Fruit fly (Drosophila melanogaster) whole organism, adult: ENCODE results near the gene Ada1-2.

Experiments
- CG11617 ChIP-seq: fragments of 200-800 bp; sonication (Bioruptor generic); optimal IDR thresholded peaks from 2 replicates; lab custom pipeline; 2017; ENCODE audit warnings: mild to moderate bottlenecking, missing biosample characterization, missing genetic modification reagents, missing genetic modification characterization
- CG12768 ChIP-seq: fragments of 200-800 bp; sonication (Bioruptor generic); optimal IDR thresholded peaks from 2 replicates; lab custom pipeline; 2017; ENCODE audit warnings: missing biosample characterization, missing genetic modification characterization, mild to moderate bottlenecking, moderate library complexity, missing genetic modification reagents
- CG14711 ChIP-seq: fragments of 200-800 bp; sonication (Bioruptor generic); optimal IDR thresholded peaks from 2 replicates; lab custom pipeline; 2018; ENCODE audit warnings: missing biosample characterization, mild to moderate bottlenecking, missing genetic modification characterization, moderate library complexity
- CG1620 ChIP-seq: fragments of 200-800 bp; sonication (Bioruptor generic); optimal IDR thresholded peaks from 2 replicates; lab custom pipeline; 2016; ENCODE audit warnings: missing biosample characterization, missing genetic modification characterization
- CG33017 ChIP-seq: fragments of 200-800 bp; sonication (Bioruptor generic); optimal IDR thresholded peaks from 2 replicates; lab custom pipeline; 2018; ENCODE audit warnings: missing biosample characterization, mild to moderate bottlenecking, missing genetic modification characterization, moderate library complexity
- CG5204 ChIP-seq: fragments of 200-800 bp; sonication (Bioruptor generic); optimal IDR thresholded peaks from 2 replicates; lab custom pipeline; 2016; ENCODE audit warnings: missing biosample characterization, missing genetic modification characterization
- CG7045 ChIP-seq: fragments of 200-800 bp; sonication (Bioruptor generic); optimal IDR thresholded peaks from 2 replicates; lab custom pipeline; 2017; ENCODE audit warnings: missing biosample characterization, mild to moderate bottlenecking, missing genetic modification characterization
- CG7101 ChIP-seq: fragments of 200-800 bp; sonication (Bioruptor generic); optimal IDR thresholded peaks from 2 replicates; lab custom pipeline; 2018; ENCODE audit warnings: missing biosample characterization, mild to moderate bottlenecking, missing genetic modification characterization, moderate library complexity
- Clk ChIP-seq: fragments of 200-800 bp; sonication (Bioruptor generic); optimal IDR thresholded peaks from 2 replicates; lab custom pipeline; 2017; ENCODE audit warnings: missing biosample characterization, missing genetic modification characterization
- Crg-1 ChIP-seq: fragments of 200-800 bp; sonication (Bioruptor generic); optimal IDR thresholded peaks from 2 replicates; lab custom pipeline; 2016; ENCODE audit warnings: missing biosample characterization, missing genetic modification characterization
- Hr96 ChIP-seq: fragments of 200-800 bp; sonication (Bioruptor generic); optimal IDR thresholded peaks from 2 replicates; lab custom pipeline; 2016; ENCODE audit warnings: missing biosample characterization, missing genetic modification characterization
- Mnt ChIP-seq: fragments of 200-800 bp; sonication (Bioruptor generic); optimal IDR thresholded peaks from 2 replicates; lab custom pipeline; 2016; ENCODE audit warnings: missing biosample characterization, mild to moderate bottlenecking, missing genetic modification characterization
- bab1 ChIP-seq: fragments of 200-800 bp; sonication (Bioruptor generic); optimal IDR thresholded peaks from 3 replicates; lab custom pipeline; 2019; ENCODE audit warnings: missing biosample characterization, mild to moderate bottlenecking, missing genetic modification characterization, moderate library complexity
- cic ChIP-seq: fragments of 200-800 bp; sonication (Bioruptor generic); optimal IDR thresholded peaks from 2 replicates; lab custom pipeline; 2017; ENCODE audit warnings: missing biosample characterization, mild to moderate bottlenecking, missing genetic modification characterization, moderate library complexity
- cnc ChIP-seq, 2 experiments: fragments of >200 bp; optimal IDR thresholded peaks; 2 replicates each; lab custom pipeline; 2017
- kay ChIP-seq: fragments of 200-800 bp; sonication (Bioruptor generic); peaks from one replicate; lab custom pipeline; 2016; ENCODE audit warnings: missing biosample characterization, missing genetic modification characterization, borderline replicate concordance
- ovo ChIP-seq: fragments of 200-800 bp; sonication (Bioruptor generic); optimal IDR thresholded peaks from 2 replicates; lab custom pipeline; 2016; ENCODE audit warnings: missing biosample characterization, missing genetic modification characterization
- pad ChIP-seq: fragments of 200-800 bp; sonication (Bioruptor generic); optimal IDR thresholded peaks from 3 replicates; lab custom pipeline; 2017; ENCODE audit warnings: missing biosample characterization, missing genetic modification characterization, mild to moderate bottlenecking, moderate library complexity, missing genetic modification reagents
- tj ChIP-seq: fragments of 200-800 bp; sonication (Bioruptor generic); optimal IDR thresholded peaks from 3 replicates; lab custom pipeline; 2017; ENCODE audit warnings: missing biosample characterization, mild to moderate bottlenecking, missing genetic modification characterization, moderate library complexity
- toe ChIP-seq: fragments of 200-800 bp; sonication (Bioruptor generic); optimal IDR thresholded peaks from 2 replicates; lab custom pipeline; 2016; ENCODE audit warnings: missing biosample characterization, missing genetic modification characterization

Ada1-2 gene

dm6 chr2L:12010100-12010876 lies 17.6 kb downstream of the Ada1-2 start:
- TF ChIP-seq Hr96 (peak; percentile 65), CG33017 (tag; lab: Kevin White, UChicago) (no peak), bab1 (GFP tag; lab: Kevin White, UChicago) (peak; percentile 54), Crg-1 (GFP tag; lab: Kevin White, UChicago) (peak; percentile 20), CG7045 (GFP tag; lab: Kevin White, UChicago) (no peak), CG5204 (GFP tag; lab: Kevin White, UChicago) (no peak), CG1620 (no peak), CG7101 (tag; lab: Kevin White, UChicago) (peak; percentile 33), cic (GFP tag; lab: Kevin White, UChicago) (peak; percentile 89), pad (peak; percentile 85), cnc (optimal IDR thresholded peaks at IDR 0.05; lab: Kevin White, UChicago) (no peak), ovo (GFP tag; lab: Kevin White, UChicago) (peak; percentile 99), tj (GFP tag; lab: Kevin White, UChicago) (peak; percentile 13), CG11617 (GFP tag; lab: Kevin White, UChicago) (peak; percentile 50), CG14711 (tag; lab: Kevin White, UChicago) (peak; percentile 59), toe (GFP tag; lab: Kevin White, UChicago) (peak; percentile 46), Mnt (GFP tag; lab: Kevin White, UChicago) (peak; percentile 88), kay (GFP tag; lab: Kevin White, UChicago) (no peak), CG12768 (GFP tag; lab: Kevin White, UChicago) (peak; percentile 88)

DNA sequence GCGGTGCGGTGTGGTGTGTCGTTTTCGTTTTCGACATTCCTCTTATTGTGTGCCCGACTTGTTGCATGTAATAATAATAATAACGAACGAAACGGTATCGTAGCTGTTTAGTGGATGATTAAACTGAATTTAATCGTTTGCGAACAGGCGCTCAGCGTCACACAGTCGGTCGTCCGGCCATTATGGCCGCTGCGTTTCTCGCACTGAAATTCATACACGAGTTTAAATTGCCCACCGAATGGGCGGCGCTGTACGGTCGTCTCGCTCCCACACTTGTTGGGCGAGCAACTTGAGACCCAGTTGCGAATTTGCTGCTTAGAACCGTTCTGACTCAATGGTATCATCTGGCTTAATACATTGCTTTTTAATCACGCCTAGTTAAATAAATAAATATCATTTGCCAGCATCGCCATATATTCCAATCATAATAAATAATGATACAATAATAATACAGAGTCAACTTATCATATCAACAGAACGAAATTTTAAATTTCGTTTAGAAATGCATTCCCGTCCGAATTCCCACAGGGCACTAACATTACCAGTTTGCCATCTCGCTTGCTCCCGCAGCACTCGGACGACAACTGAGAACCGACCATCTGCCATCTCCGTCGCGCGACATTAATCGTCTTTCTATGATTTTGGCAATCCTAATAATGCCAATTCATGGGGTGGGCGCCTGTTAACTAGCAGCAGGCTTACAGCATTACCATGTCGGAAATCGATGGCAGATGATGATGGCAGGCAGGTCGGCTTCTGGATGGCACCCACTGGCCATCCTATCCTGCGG lies 18.4 kb downstream of the Ada1-2 start:
- TF ChIP-seq Crg-1 (GFP tag; lab: Kevin White, UChicago) (peak; percentile 71), pad (peak; percentile 83), CG7101 (tag; lab: Kevin White, UChicago) (peak; percentile 93), ovo (GFP tag; lab: Kevin White, UChicago) (peak; percentile 55), CG14711 (tag; lab: Kevin White, UChicago) (peak; percentile 81), Mnt (GFP tag; lab: Kevin White, UChicago) (peak; percentile 66), CG11617 (GFP tag; lab: Kevin White, UChicago) (peak; percentile 88), toe (GFP tag; lab: Kevin White, UChicago) (peak; percentile 88), Hr96 (peak; percentile 83), CG1620 (peak; percentile 82), cic (GFP tag; lab: Kevin White, UChicago) (peak; percentile 33), Clk (peak; percentile 87), cnc (optimal IDR thresholded peaks at IDR 0.05; lab: Kevin White, UChicago) (peak; percentile 81 to 82), tj (GFP tag; lab: Kevin White, UChicago) (peak; percentile 62), CG5204 (GFP tag; lab: Kevin White, UChicago) (peak; percentile 93), kay (GFP tag; lab: Kevin White, UChicago) (peak; percentile 99), CG7045 (GFP tag; lab: Kevin White, UChicago) (peak; percentile 89), CG12768 (GFP tag; lab: Kevin White, UChicago) (peak; percentile 85), bab1 (GFP tag; lab: Kevin White, UChicago) (peak; percentile 81), CG33017 (tag; lab: Kevin White, UChicago) (peak; percentile 94)

DNA sequence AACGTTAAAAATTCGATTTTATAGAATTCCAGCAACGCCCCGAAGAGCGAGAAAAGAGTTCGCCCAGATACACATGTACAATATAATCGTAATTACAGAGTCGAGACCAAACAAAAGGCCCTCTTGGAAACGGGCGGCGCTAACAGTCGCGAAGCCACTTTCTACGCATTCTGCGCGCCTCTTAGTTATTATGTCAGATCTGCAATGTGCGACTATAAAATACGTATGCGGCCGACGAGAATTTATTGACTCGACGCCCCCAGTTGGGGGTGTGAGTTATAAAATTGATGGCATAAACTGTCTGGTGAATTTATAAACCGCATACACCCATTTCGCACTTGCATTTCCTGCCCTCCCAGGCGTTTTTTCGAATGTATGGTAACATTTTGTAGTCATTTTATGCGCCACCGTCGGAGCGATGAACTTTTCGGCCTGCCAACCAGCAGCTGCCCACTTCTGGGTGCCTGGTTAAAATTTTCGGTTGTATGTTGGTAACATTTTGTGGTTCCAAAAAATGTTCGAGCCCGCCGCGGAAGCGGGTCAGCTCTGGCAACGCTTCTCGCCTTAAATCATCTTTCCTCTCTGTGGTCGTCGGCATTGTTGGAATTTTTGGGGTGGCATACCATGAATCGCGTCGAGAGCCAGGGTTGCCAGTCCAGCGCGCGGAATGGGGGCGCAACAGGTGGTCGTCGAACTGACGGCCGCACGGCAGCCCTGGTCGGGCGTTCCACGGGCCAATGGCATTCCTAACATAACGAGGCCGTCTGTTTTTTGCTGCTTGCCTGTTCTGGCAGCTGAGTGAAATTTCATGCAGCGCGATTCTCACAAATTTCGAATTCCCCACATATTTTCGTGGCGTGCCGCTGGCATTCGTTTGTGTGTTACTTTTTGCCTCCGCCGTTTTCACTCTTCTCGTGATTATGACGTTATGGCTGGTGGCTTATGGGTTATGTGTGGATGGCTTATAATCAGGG lies 19.3 kb downstream of the Ada1-2 start:
- peak; percentile 69 for TF ChIP-seq Hr96
- peak; percentile 87 for TF ChIP-seq Mnt (GFP tag; lab: Kevin White, UChicago)
- peak; percentile 57 for TF ChIP-seq CG7101 (tag; lab: Kevin White, UChicago)
- TF ChIP-seq pad: peak; percentile 48
- TF ChIP-seq CG11617 (GFP tag; lab: Kevin White, UChicago): peak; percentile 93
- TF ChIP-seq Clk: no peak
- peak; percentile 72 for TF ChIP-seq cic (GFP tag; lab: Kevin White, UChicago)
- peak; percentile 94 for TF ChIP-seq CG12768 (GFP tag; lab: Kevin White, UChicago)
- TF ChIP-seq bab1 (GFP tag; lab: Kevin White, UChicago): peak; percentile 52
- peak; percentile 10 for TF ChIP-seq CG5204 (GFP tag; lab: Kevin White, UChicago)
- TF ChIP-seq Crg-1 (GFP tag; lab: Kevin White, UChicago): no peak
- TF ChIP-seq CG14711 (tag; lab: Kevin White, UChicago): peak; percentile 100
- TF ChIP-seq ovo (GFP tag; lab: Kevin White, UChicago): peak; percentile 35
- TF ChIP-seq CG33017 (tag; lab: Kevin White, UChicago): no peak
- no peak for TF ChIP-seq cnc (optimal IDR thresholded peaks at IDR 0.05; lab: Kevin White, UChicago)
- peak; percentile 73 for TF ChIP-seq CG7045 (GFP tag; lab: Kevin White, UChicago)
- TF ChIP-seq toe (GFP tag; lab: Kevin White, UChicago): peak; percentile 57
- no peak for TF ChIP-seq CG1620
- TF ChIP-seq tj (GFP tag; lab: Kevin White, UChicago): peak; percentile 72
- TF ChIP-seq kay (GFP tag; lab: Kevin White, UChicago): peak; percentile 95

dm6 chr2L:12013243-12013642 lies 20.5 kb downstream of the Ada1-2 start:
- TF ChIP-seq CG7101 (tag; lab: Kevin White, UChicago): no peak
